Worm (Caenorhabditis elegans): ENCODE results near the gene K04A8.20.

The K04A8.20 gene

DNA sequence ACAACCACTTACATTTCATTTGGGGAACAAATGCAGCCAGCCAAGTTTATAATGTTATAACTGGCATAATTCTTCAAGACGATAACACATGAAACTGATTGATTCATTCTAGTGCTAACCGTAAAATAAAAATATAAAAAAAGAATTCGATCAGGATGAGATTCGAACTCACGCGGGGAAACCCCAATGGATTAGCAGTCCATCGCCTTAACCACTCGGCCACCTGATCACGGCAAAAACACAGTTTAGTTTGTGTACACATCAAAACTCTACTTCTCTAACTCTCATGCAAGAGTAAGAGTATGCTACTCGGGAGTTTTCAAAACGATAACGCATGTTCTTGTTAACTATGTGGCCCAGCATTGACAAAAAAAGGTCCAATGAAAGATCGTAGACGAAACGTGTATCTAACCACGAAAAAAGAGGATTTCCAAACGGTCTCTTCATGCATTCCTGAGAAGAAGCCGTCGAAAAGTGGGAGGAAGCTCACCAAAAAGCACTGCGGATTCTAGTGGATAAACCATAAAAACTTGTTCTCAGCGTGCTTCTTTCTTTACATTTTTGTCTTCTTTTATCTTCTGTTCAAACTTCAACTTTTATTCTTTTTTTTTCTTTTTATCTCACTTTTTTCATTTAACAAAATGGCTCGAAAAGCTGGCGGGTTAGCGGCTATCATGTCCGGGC, 2.6 kb downstream of the K04A8.20 start, which contains the start of gene twk-10:
Gene twk-10, plus strand, starts transcription at position 634 of the 684 bp plus-strand sequence.
- TF ChIP-seq ztf-4 (tag; optimal IDR thresholded peaks at IDR 0.05), result no peak
- TF ChIP-seq sem-4 (tag; optimal IDR thresholded peaks at IDR 0.05), result no peak
- peak; percentile 43 for TF ChIP-seq sma-9 (GFP tag; optimal IDR thresholded peaks at IDR 0.05)
- no peak for TF ChIP-seq sma-9 (tag; optimal IDR thresholded peaks at IDR 0.05)
- TF ChIP-seq ceh-16 (tag; optimal IDR thresholded peaks at IDR 0.05), result no peak
- TF ChIP-seq ztf-11 (tag; optimal IDR thresholded peaks at IDR 0.05), result no peak
- TF ChIP-seq mbf-1 (tag; optimal IDR thresholded peaks at IDR 0.05), result no peak
- no peak for TF ChIP-seq ceh-82 (tag; optimal IDR thresholded peaks at IDR 0.05)
- TF ChIP-seq lin-39 (tag; optimal IDR thresholded peaks at IDR 0.05), result no peak
- TF ChIP-seq sma-3 (GFP tag; optimal IDR thresholded peaks at IDR 0.05), result peak; percentile 19
- TF ChIP-seq alr-1 (tag; optimal IDR thresholded peaks at IDR 0.05), result no peak
- no peak for TF ChIP-seq nhr-11 (tag; optimal IDR thresholded peaks at IDR 0.05)
- no peak for TF ChIP-seq nhr-10 (tag; optimal IDR thresholded peaks at IDR 0.05)
- TF ChIP-seq unc-62 (GFP tag; optimal IDR thresholded peaks at IDR 0.05), result no peak
- TF ChIP-seq lin-11 (tag; optimal IDR thresholded peaks at IDR 0.05), result no peak
- no peak for TF ChIP-seq F13H6.1 (tag; optimal IDR thresholded peaks at IDR 0.05)
- TF ChIP-seq aly-2 (tag; optimal IDR thresholded peaks at IDR 0.05), result no peak
- TF ChIP-seq crh-2 (tag; optimal IDR thresholded peaks at IDR 0.05), result no peak
- no peak for TF ChIP-seq Y55F3AM.14 (GFP tag; optimal IDR thresholded peaks at IDR 0.05)
- TF ChIP-seq lin-13 (GFP tag; optimal IDR thresholded peaks at IDR 0.05), result no peak
- peak; percentile 18 for TF ChIP-seq C34F6.9 (tag; optimal IDR thresholded peaks at IDR 0.05)
- TF ChIP-seq ama-1 (optimal IDR thresholded peaks at IDR 0.05), result no peak
- peak; percentile 54 for TF ChIP-seq nhr-129 (tag; optimal IDR thresholded peaks at IDR 0.05)
- TF ChIP-seq blmp-1 (tag; optimal IDR thresholded peaks at IDR 0.05; ENCODE audit: insufficient read depth), result no peak
- TF ChIP-seq fos-1 (tag; optimal IDR thresholded peaks at IDR 0.05), result peak; percentile 59
- no peak for TF ChIP-seq dmd-4 (tag; optimal IDR thresholded peaks at IDR 0.05)
- TF ChIP-seq nhr-6 (tag; optimal IDR thresholded peaks at IDR 0.05), result no peak
- TF ChIP-seq ztf-1 (GFP tag; conservative IDR thresholded peaks at IDR 0.05), result no peak

- TF ChIP-seq mdl-1 (tag; optimal IDR thresholded peaks at IDR 0.05) (no peak), mbf-1 (tag; optimal IDR thresholded peaks at IDR 0.05) (no peak), peb-1 (tag; optimal IDR thresholded peaks at IDR 0.05) (no peak), ama-1 (optimal IDR thresholded peaks at IDR 0.05) (no peak), F13H6.1 (tag; optimal IDR thresholded peaks at IDR 0.05) (no peak), nhr-77 (tag; optimal IDR thresholded peaks at IDR 0.05) (no peak), egl-27 (tag; optimal IDR thresholded peaks at IDR 0.05) (no peak), ztf-1 (GFP tag; conservative IDR thresholded peaks at IDR 0.05) (no peak)
These were observed 5.1 kb downstream of the K04A8.20 start, which contains the start of gene K04A8.19 for ce11 chrV:6554308-6554707. TSS of gene K04A8.19 (minus strand) at chrV:6554408.

ce11 chrV:6557035-6557434, 7.8 kb downstream of the K04A8.20 start, which contains the start of gene spp-27:
TSS of gene spp-27 (minus strand) at chrV:6557135.
- TF ChIP-seq nhr-23 (tag; optimal IDR thresholded peaks at IDR 0.05), result no peak
- no peak for TF ChIP-seq unc-62 (GFP tag; optimal IDR thresholded peaks at IDR 0.05)
- TF ChIP-seq nhr-237 (tag; optimal IDR thresholded peaks at IDR 0.05), result no peak
- no peak for TF ChIP-seq F13H6.1 (tag; optimal IDR thresholded peaks at IDR 0.05)

ce11 chrV:6558103-6558502, 8.9 kb downstream of the K04A8.20 start, which contains the start of gene spp-20:
TSS of gene spp-20 (minus strand) at chrV:6558203.
- no peak for TF ChIP-seq nhr-129 (tag; optimal IDR thresholded peaks at IDR 0.05)
- TF ChIP-seq nhr-25 (tag; optimal IDR thresholded peaks at IDR 0.05), result no peak
- TF ChIP-seq unc-55 (GFP tag; optimal IDR thresholded peaks at IDR 0.05), result no peak
- no peak for TF ChIP-seq sma-9 (GFP tag; optimal IDR thresholded peaks at IDR 0.05)
- TF ChIP-seq sma-9 (tag; optimal IDR thresholded peaks at IDR 0.05), result no peak
- no peak for TF ChIP-seq alr-1 (tag; optimal IDR thresholded peaks at IDR 0.05)
- TF ChIP-seq ztf-4 (tag; optimal IDR thresholded peaks at IDR 0.05), result no peak
- no peak for TF ChIP-seq lin-39 (tag; optimal IDR thresholded peaks at IDR 0.05)
- no peak for TF ChIP-seq mdl-1 (tag; optimal IDR thresholded peaks at IDR 0.05)
- no peak for TF ChIP-seq crh-2 (tag; optimal IDR thresholded peaks at IDR 0.05)
- no peak for TF ChIP-seq peb-1 (tag; optimal IDR thresholded peaks at IDR 0.05)
- no peak for TF ChIP-seq lsy-2 (tag; optimal IDR thresholded peaks at IDR 0.05)
- TF ChIP-seq blmp-1 (tag; optimal IDR thresholded peaks at IDR 0.05; ENCODE audit: insufficient read depth), result no peak
- no peak for TF ChIP-seq lin-11 (tag; optimal IDR thresholded peaks at IDR 0.05)
- no peak for TF ChIP-seq ceh-82 (tag; optimal IDR thresholded peaks at IDR 0.05)
- TF ChIP-seq egl-27 (tag; optimal IDR thresholded peaks at IDR 0.05), result no peak
- TF ChIP-seq elt-1 (tag; optimal IDR thresholded peaks at IDR 0.05), result no peak
- TF ChIP-seq nhr-12 (tag; optimal IDR thresholded peaks at IDR 0.05), result no peak
- TF ChIP-seq Y55F3AM.14 (GFP tag; optimal IDR thresholded peaks at IDR 0.05), result no peak
